Worm (Caenorhabditis elegans) whole organism, L1 larva: Measurements from ENCODE around the gene R144.11.

Experiments used
- C04F5.9 ChIP-seq: sonication (generic microtip); optimal IDR thresholded peaks from 2 replicates; lab custom pipeline; 2016; ENCODE audit warnings: missing genetic modification characterization, missing compliant biosample characterization
- Y116A8C.19 ChIP-seq: sonication (generic microtip); optimal IDR thresholded peaks from 2 replicates; lab custom pipeline; 2016; ENCODE audit warnings: missing compliant biosample characterization, missing genetic modification characterization, borderline replicate concordance
- ama-1 ChIP-seq: fragments of 150-350 bp; optimal IDR thresholded peaks from 2 replicates; lab custom pipeline; 2014
- egl-27 ChIP-seq, 2 experiments: fragments of 150-350 bp in 1 of 2; sonication (generic microtip); optimal IDR thresholded peaks; 3 replicates each; lab custom pipeline; 2017 to 2018; ENCODE audit warnings: missing biosample characterization in 2 of 2, missing genetic modification characterization in 2 of 2, missing genetic modification reagents in 2 of 2
- jun-1 ChIP-seq: fragments of 150-350 bp; optimal IDR thresholded peaks from 2 replicates; lab custom pipeline; 2014; ENCODE audit warnings: missing biosample characterization, missing genetic modification reagents, missing genetic modification characterization
- lin-15B ChIP-seq: fragments of 150-350 bp; sonication (generic microtip); optimal IDR thresholded peaks from 3 replicates; lab custom pipeline; 2014; ENCODE audit warnings: missing biosample characterization, missing genetic modification characterization
- lsy-2 ChIP-seq, 2 experiments: fragments of 150-350 bp; optimal IDR thresholded peaks; 2 replicates each; lab custom pipeline; 2014; ENCODE audit warnings: missing biosample characterization in 2 of 2, missing genetic modification characterization in 2 of 2
- nhr-47 ChIP-seq: sonication (generic microtip); optimal IDR thresholded peaks from 2 replicates; lab custom pipeline; 2016; ENCODE audit warnings: mild to moderate bottlenecking, missing genetic modification characterization, moderate library complexity, missing compliant biosample characterization
- pqm-1 ChIP-seq: sonication (generic microtip); optimal IDR thresholded peaks from 3 replicates; lab custom pipeline; 2017; ENCODE audit warnings: missing biosample characterization, missing genetic modification characterization
- snpc-4 ChIP-seq: fragments of 150-350 bp; optimal IDR thresholded peaks from 2 replicates; lab custom pipeline; 2014; ENCODE audit warnings: missing biosample characterization, missing genetic modification characterization

ce11 chrIII:5047740-5048139 lies 39.1 kb upstream of the R144.11 start, which contains the start of gene C45G9.5:
- TF ChIP-seq lin-15B (tag; lab: Kevin White, UChicago) (no peak), Y116A8C.19 (no peak), snpc-4 (tag; lab: Kevin White, UChicago) (no peak), lsy-2 (tag; optimal IDR thresholded peaks at IDR 0.05; lab: Kevin White, UChicago) (no peak), egl-27 (tag; optimal IDR thresholded peaks at IDR 0.05; lab: Kevin White, UChicago) (no peak), ama-1 (no peak), jun-1 (tag; lab: Kevin White, UChicago) (no peak), pqm-1 (tag; lab: Kevin White, UChicago) (no peak), C04F5.9 (tag; lab: Kevin White, UChicago) (no peak), nhr-47 (no peak)
